Fruit fly (Drosophila melanogaster) whole organism, wandering third instar larva: ENCODE data around the gene CG6785.

Experiments used
- Hnf4 ChIP-seq: fragments of 200-800 bp; sonication (Bioruptor generic); optimal IDR thresholded peaks from 2 replicates; lab custom pipeline; 2016; ENCODE audit warnings: missing biosample characterization, mild to moderate bottlenecking, missing genetic modification characterization
- Hr83 ChIP-seq: fragments of 200-300 bp; sonication (Bioruptor generic); optimal IDR thresholded peaks from 2 replicates; lab custom pipeline; 2016; ENCODE audit warnings: missing biosample characterization, mild to moderate bottlenecking, missing genetic modification characterization, moderate library complexity; ENCODE audit not compliant: poor library complexity, severe bottlenecking
- Jra ChIP-seq: sonication (Bioruptor generic); optimal IDR thresholded peaks from 2 replicates; lab custom pipeline; 2016; ENCODE audit warnings: missing biosample characterization, missing genetic modification characterization
- Mio ChIP-seq: sonication (Bioruptor generic); optimal IDR thresholded peaks from 2 replicates; lab custom pipeline; 2016; ENCODE audit warnings: missing biosample characterization, missing genetic modification characterization
- OdsH ChIP-seq: fragments of 200-800 bp; sonication (Bioruptor generic); optimal IDR thresholded peaks from 2 replicates; lab custom pipeline; 2016; ENCODE audit warnings: missing biosample characterization, mild to moderate bottlenecking, missing genetic modification characterization
- Sp1 ChIP-seq: fragments of 200-800 bp; sonication (Bioruptor generic); optimal IDR thresholded peaks from 3 replicates; lab custom pipeline; 2019; ENCODE audit warnings: missing biosample characterization, mild to moderate bottlenecking, missing genetic modification characterization, moderate library complexity
- brk ChIP-seq: fragments of 200-800 bp; sonication (Bioruptor generic); optimal IDR thresholded peaks from 2 replicates; lab custom pipeline; 2016; ENCODE audit warnings: missing biosample characterization, mild to moderate bottlenecking, missing genetic modification characterization
- dl ChIP-seq, 2 experiments: fragments of 175-275, 200-275 bp in 1 of 2; fragments of 200-275 bp in 1 of 2; sonication (Bioruptor generic); optimal IDR thresholded peaks; lab custom pipeline; 2018; ENCODE audit warnings: mild to moderate bottlenecking in 2 of 2, missing biosample characterization in 2 of 2, missing genetic modification characterization in 2 of 2, moderate library complexity in 2 of 2; ENCODE audit not compliant: partially characterized antibody in 2 of 2, insufficient read depth in 1 of 2
- foxo ChIP-seq, 2 experiments: fragments of 200-800 bp; sonication (Bioruptor generic); optimal IDR thresholded peaks; 2 replicates in 1 of 2; 3 replicates in 1 of 2; lab custom pipeline; 2016 to 2017; ENCODE audit warnings: missing biosample characterization in 2 of 2, missing genetic modification characterization in 2 of 2
- psq ChIP-seq: fragments of 200-800 bp; sonication (Bioruptor generic); optimal IDR thresholded peaks from 3 replicates; lab custom pipeline; 2017; ENCODE audit warnings: missing biosample characterization, mild to moderate bottlenecking, missing genetic modification characterization, moderate library complexity
- tai ChIP-seq: sonication (Bioruptor generic); optimal IDR thresholded peaks from 2 replicates; lab custom pipeline; 2016; ENCODE audit warnings: missing biosample characterization, missing genetic modification characterization
- usp ChIP-seq: fragments of >200 bp; optimal IDR thresholded peaks from 2 replicates; lab custom pipeline; 2017; ENCODE audit warnings: missing biosample characterization, missing genetic modification characterization

dm6 chr2L:12078123-12078658 lies 33.2 kb upstream of the CG6785 start:
- TF ChIP-seq Jra (no peak), Hnf4 (GFP tag; lab: Kevin White, UChicago) (no peak), usp (GFP tag; lab: Kevin White, UChicago) (no peak), Mio (no peak), OdsH (no peak), dl (GFP tag; optimal IDR thresholded peaks at IDR 0.05; lab: Kevin White, UChicago; ENCODE audit: insufficient read depth in 1 of 2, partially characterized antibody in 2 of 2) (no peak), psq (GFP tag; lab: Kevin White, UChicago) (no peak), Sp1 (GFP tag; lab: Kevin White, UChicago) (no peak), tai (GFP tag; lab: Kevin White, UChicago) (no peak), brk (GFP tag; lab: Kevin White, UChicago) (no peak), Hr83 (no peak), foxo (GFP tag; optimal IDR thresholded peaks at IDR 0.05; lab: Kevin White, UChicago) (no peak)
